Worm (Caenorhabditis elegans) whole organism, L4 larva: ENCODE data around the gene daf-12.
A peak's percentile ranks its signal among the peaks of the same experiment; 100 is the strongest.

Experiments
- F26F4.8 ChIP-seq: fragments of 200-800 bp; sonication (Bioruptor generic); conservative IDR thresholded peaks from 2 replicates; pipeline ENCODE4 v1.3.6; 2022; ENCODE audit warnings: missing genetic modification characterization, missing compliant biosample characterization
- F37D6.2 ChIP-seq: sonication (generic microtip); optimal IDR thresholded peaks from 2 replicates; lab custom pipeline; 2016; ENCODE audit warnings: mild to moderate bottlenecking, missing genetic modification characterization, missing compliant biosample characterization
- T20F7.1 ChIP-seq: fragments of 200-800 bp; sonication (Bioruptor generic); optimal IDR thresholded peaks from 2 replicates; lab custom pipeline; 2018; ENCODE audit warnings: mild to moderate bottlenecking, missing genetic modification characterization, missing compliant biosample characterization
- Y5F2A.4 ChIP-seq: fragments of 200-800 bp; sonication (Bioruptor generic); optimal IDR thresholded peaks from 2 replicates; lab custom pipeline; 2018; ENCODE audit warnings: mild to moderate bottlenecking, missing genetic modification characterization, missing compliant biosample characterization
- aha-1 ChIP-seq: fragments of 150-350 bp; peaks from one replicate; lab custom pipeline; 2014; ENCODE audit warnings: missing biosample characterization, missing genetic modification characterization
- ama-1 ChIP-seq: fragments of 150-350 bp; optimal IDR thresholded peaks from 2 replicates; lab custom pipeline; 2014; ENCODE audit warnings: inconsistent platforms, mixed read lengths
- ceh-32 ChIP-seq: sonication (generic microtip); optimal IDR thresholded peaks from 2 replicates; lab custom pipeline; 2016; ENCODE audit warnings: mild to moderate bottlenecking, missing genetic modification characterization, missing compliant biosample characterization; ENCODE audit not compliant: poor library complexity
- ces-1 ChIP-seq: fragments of 150-350 bp; sonication (generic microtip); optimal IDR thresholded peaks from 4 replicates; lab custom pipeline; 2014; ENCODE audit warnings: missing biosample characterization, missing genetic modification reagents, missing genetic modification characterization
- daf-12 ChIP-seq: fragments of 150-350 bp; optimal IDR thresholded peaks from 2 replicates; lab custom pipeline; 2014; ENCODE audit warnings: missing biosample characterization, missing genetic modification reagents, missing genetic modification characterization
- daf-16 ChIP-seq, 3 experiments: sonication (generic microtip); optimal IDR thresholded peaks; 2 replicates each; lab custom pipeline; 2016 to 2017; ENCODE audit warnings: missing genetic modification characterization in 3 of 3, missing genetic modification reagents in 3 of 3, mild to moderate bottlenecking in 2 of 3, missing compliant biosample characterization in 2 of 3, missing biosample characterization in 1 of 3, moderate library complexity in 1 of 3
- dmd-6 ChIP-seq: fragments of 200-800 bp; sonication (Bioruptor generic); IDR thresholded peaks from 2 replicates; pipeline ENCODE4 v1.3.6; 2022; ENCODE audit warnings: missing genetic modification reagents, missing genetic modification characterization, missing compliant biosample characterization
- dmd-8 ChIP-seq: fragments of 200-800 bp; sonication (Bioruptor generic); IDR thresholded peaks from 2 replicates; pipeline ENCODE4 v1.3.6; 2022; ENCODE audit warnings: missing genetic modification characterization, missing compliant biosample characterization
- duxl-1 ChIP-seq: sonication (generic microtip); optimal IDR thresholded peaks from 2 replicates; lab custom pipeline; 2016; ENCODE audit warnings: mild to moderate bottlenecking, missing genetic modification characterization, moderate library complexity, missing compliant biosample characterization; ENCODE audit not compliant: poor library complexity
- dve-1 ChIP-seq: sonication (generic microtip); optimal IDR thresholded peaks from 2 replicates; lab custom pipeline; 2017; ENCODE audit warnings: antibody characterized with exemption, mild to moderate bottlenecking, missing genetic modification characterization, missing compliant biosample characterization; ENCODE audit not compliant: insufficient read depth
- fos-1 ChIP-seq: fragments of 150-350 bp; optimal IDR thresholded peaks from 2 replicates; lab custom pipeline; 2014; ENCODE audit warnings: missing biosample characterization, missing genetic modification characterization
- hif-1 ChIP-seq, 2 experiments: sonication (generic microtip); optimal IDR thresholded peaks; 2 replicates each; lab custom pipeline; 2016 to 2017; ENCODE audit warnings: missing compliant biosample characterization in 2 of 2, missing genetic modification characterization in 2 of 2, missing genetic modification reagents in 2 of 2, missing genotype in 2 of 2, mild to moderate bottlenecking in 1 of 2
- hlh-11 ChIP-seq: fragments of 200-800 bp; sonication (Bioruptor generic); optimal IDR thresholded peaks from 2 replicates; lab custom pipeline; 2018; ENCODE audit warnings: mild to moderate bottlenecking, missing genetic modification characterization, missing compliant biosample characterization
- hlh-30 ChIP-seq: sonication (generic microtip); optimal IDR thresholded peaks from 2 replicates; lab custom pipeline; 2017; ENCODE audit warnings: antibody characterized with exemption, mild to moderate bottlenecking, missing genetic modification characterization, missing compliant biosample characterization; ENCODE audit not compliant: insufficient read depth
- hmg-1.1 ChIP-seq: fragments of 200-800 bp; sonication (Bioruptor generic); IDR thresholded peaks from 2 replicates; pipeline ENCODE4 v1.3.6; 2022; ENCODE audit warnings: missing genetic modification reagents, missing genetic modification characterization, missing compliant biosample characterization
- lin-13 ChIP-seq: fragments of 150-350 bp; optimal IDR thresholded peaks from 2 replicates; lab custom pipeline; 2014; ENCODE audit warnings: missing biosample characterization, missing genetic modification reagents, missing genetic modification characterization
- lin-39 ChIP-seq: fragments of 150-350 bp; optimal IDR thresholded peaks from 2 replicates; lab custom pipeline; 2014; ENCODE audit warnings: missing biosample characterization, missing genetic modification reagents, missing genetic modification characterization
- lir-3 ChIP-seq: sonication (generic microtip); optimal IDR thresholded peaks from 2 replicates; lab custom pipeline; 2016; ENCODE audit warnings: mild to moderate bottlenecking, missing genetic modification characterization, missing compliant biosample characterization
- mdl-1 ChIP-seq, 2 experiments: fragments of 150-350 bp in 1 of 2; sonication (generic microtip) in 1 of 2; optimal IDR thresholded peaks; 2 replicates each; lab custom pipeline; 2014 to 2017; ENCODE audit warnings: missing biosample characterization in 2 of 2, missing genetic modification characterization in 2 of 2
- mep-1 ChIP-seq: fragments of 150-350 bp; sonication (generic microtip); optimal IDR thresholded peaks from 3 replicates; lab custom pipeline; 2014; ENCODE audit warnings: missing biosample characterization, missing genetic modification characterization
- mxl-3 ChIP-seq: fragments of 200-800 bp; sonication (Bioruptor generic); optimal IDR thresholded peaks from 2 replicates; lab custom pipeline; 2018; ENCODE audit warnings: mild to moderate bottlenecking, missing genetic modification characterization, missing compliant biosample characterization
- nhr-11 ChIP-seq: fragments of 150-350 bp; optimal IDR thresholded peaks from 2 replicates; lab custom pipeline; 2014; ENCODE audit warnings: missing biosample characterization, missing genetic modification characterization
- nhr-25 ChIP-seq: sonication (generic microtip); optimal IDR thresholded peaks from 2 replicates; lab custom pipeline; 2017; ENCODE audit warnings: missing genetic modification characterization, mild to moderate bottlenecking, missing compliant biosample characterization, antibody characterized with exemption, moderate library complexity, borderline replicate concordance; ENCODE audit not compliant: insufficient read depth
- nhr-28 ChIP-seq: fragments of 150-350 bp; optimal IDR thresholded peaks from 2 replicates; lab custom pipeline; 2014; ENCODE audit warnings: missing biosample characterization, missing genetic modification characterization
- nhr-42 ChIP-seq: fragments of 200-800 bp; sonication (Bioruptor generic); IDR thresholded peaks from 2 replicates; pipeline ENCODE4 v1.3.6; 2022; ENCODE audit warnings: missing genetic modification characterization, missing compliant biosample characterization
- nhr-6 ChIP-seq: fragments of 150-350 bp; optimal IDR thresholded peaks from 2 replicates; lab custom pipeline; 2014; ENCODE audit warnings: missing biosample characterization, missing genetic modification characterization
- rbr-2 ChIP-seq: sonication (generic microtip); optimal IDR thresholded peaks from 2 replicates; lab custom pipeline; 2016; ENCODE audit warnings: missing genotype, missing genetic modification characterization, missing compliant biosample characterization
- sdz-12 ChIP-seq: fragments of 200-800 bp; sonication (Bioruptor generic); optimal IDR thresholded peaks from 2 replicates; lab custom pipeline; 2018; ENCODE audit warnings: mild to moderate bottlenecking, missing genetic modification characterization, missing compliant biosample characterization
- set-16 ChIP-seq: fragments of 200-800 bp; sonication (Bioruptor generic); IDR thresholded peaks from 2 replicates; pipeline ENCODE4 v1.3.6; 2022; ENCODE audit warnings: missing genetic modification reagents, missing genetic modification characterization, missing compliant biosample characterization
- skn-1 ChIP-seq: fragments of 150-350 bp; optimal IDR thresholded peaks from 2 replicates; lab custom pipeline; 2014; ENCODE audit warnings: missing biosample characterization, missing genetic modification characterization
- snpc-1.2 ChIP-seq: fragments of 200-800 bp; sonication (Bioruptor generic); IDR thresholded peaks from 2 replicates; pipeline ENCODE4 v1.3.6; 2022; ENCODE audit warnings: missing genetic modification reagents, missing genetic modification characterization, missing compliant biosample characterization
- snpc-4 ChIP-seq: fragments of 150-350 bp; optimal IDR thresholded peaks from 2 replicates; lab custom pipeline; 2014; ENCODE audit warnings: missing biosample characterization, missing genetic modification characterization
- spr-1 ChIP-seq: sonication (generic microtip); optimal IDR thresholded peaks from 2 replicates; lab custom pipeline; 2016; ENCODE audit warnings: mild to moderate bottlenecking, missing genetic modification characterization, missing compliant biosample characterization
- spr-3 ChIP-seq: fragments of 200-800 bp; sonication (Bioruptor generic); optimal IDR thresholded peaks from 2 replicates; lab custom pipeline; 2018; ENCODE audit warnings: mild to moderate bottlenecking, missing genetic modification characterization, missing compliant biosample characterization
- tag-97 ChIP-seq: fragments of 200-800 bp; sonication (Bioruptor generic); IDR thresholded peaks from 2 replicates; pipeline ENCODE4 v1.3.6; 2022; ENCODE audit warnings: missing genetic modification characterization, missing compliant biosample characterization
- tra-1 ChIP-seq: fragments of 200-800 bp; sonication (Bioruptor generic); IDR thresholded peaks from 2 replicates; pipeline ENCODE4 v1.3.6; 2022; ENCODE audit warnings: missing genetic modification reagents, missing genetic modification characterization, missing compliant biosample characterization
- unc-39 ChIP-seq: sonication (generic microtip); optimal IDR thresholded peaks from 2 replicates; lab custom pipeline; 2017; ENCODE audit warnings: missing biosample characterization, missing genetic modification characterization
- vab-7 ChIP-seq: fragments of 200-800 bp; sonication (Bioruptor generic); IDR thresholded peaks from 2 replicates; pipeline ENCODE4 v1.3.6; 2022; ENCODE audit warnings: missing genetic modification reagents, missing genetic modification characterization, missing compliant biosample characterization
- zag-1 ChIP-seq: fragments of 150-350 bp; optimal IDR thresholded peaks from 2 replicates; lab custom pipeline; 2014; ENCODE audit warnings: missing biosample characterization, missing genetic modification characterization

daf-12 gene

ce11 chrX:10684533-10684932 lies 48.8 kb downstream of the daf-12 start (continued):
- TF ChIP-seq fos-1 (tag; lab: Kevin White, UChicago) (no peak), unc-39 (tag; lab: Kevin White, UChicago) (no peak), spr-3 (no peak), lir-3 (no peak), dmd-6 (GFP tag; lab: Robert Waterston, UW) (peak; percentile 54), daf-12 (tag; lab: Kevin White, UChicago) (no peak), zag-1 (tag; lab: Kevin White, UChicago) (no peak), dve-1 (tag; lab: Kevin White, UChicago) (peak; percentile 47), rbr-2 (no peak), ces-1 (GFP tag; lab: Kevin White, UChicago) (no peak), ceh-32 (tag; lab: Kevin White, UChicago) (no peak), skn-1 (no peak), set-16 (no peak), lin-39 (tag; lab: Kevin White, UChicago) (no peak), mxl-3 (peak; percentile 80), Y5F2A.4 (no peak), snpc-1.2 (no peak), spr-1 (no peak), snpc-4 (no peak), F37D6.2 (tag; lab: Kevin White, UChicago) (no peak), nhr-11 (peak; percentile 47), nhr-6 (tag; lab: Kevin White, UChicago) (no peak), hif-1 (tag; optimal IDR thresholded peaks at IDR 0.05; lab: Kevin White, UChicago) (no peak), tra-1 (no peak), aha-1 (tag; lab: Kevin White, UChicago) (peak; percentile 97), lin-13 (no peak), nhr-42 (no peak), vab-7 (GFP tag; lab: Robert Waterston, UW) (no peak), F26F4.8 (GFP tag; lab: Robert Waterston, UW) (no peak), daf-16 (GFP tag; optimal IDR thresholded peaks at IDR 0.05; lab: Kevin White, UChicago) (peak in 1 of 2 experiments; percentile 76), daf-16 (tag; optimal IDR thresholded peaks at IDR 0.05; lab: Kevin White, UChicago) (peak; percentile 80), duxl-1 (tag; lab: Kevin White, UChicago) (no peak), sdz-12 (GFP tag; lab: Kevin White, UChicago) (no peak), dmd-8 (GFP tag; lab: Robert Waterston, UW) (no peak), T20F7.1 (no peak), hlh-30 (tag; lab: Kevin White, UChicago) (peak; percentile 80), hmg-1.1 (GFP tag; lab: Robert Waterston, UW) (0 out of 2 replicates have a peak, but pooled peaks have one; percentile 47), ama-1 (lab: Kevin White, UChicago) (peak; percentile 46)

ce11 chrX:10686487-10686886 lies 50.8 kb downstream of the daf-12 start:
- TF ChIP-seq mep-1 (tag; lab: Kevin White, UChicago) (peak; percentile 14), nhr-28 (tag; lab: Kevin White, UChicago) (peak; percentile 6), nhr-25 (tag; lab: Kevin White, UChicago) (peak; percentile 42), mdl-1 (tag; optimal IDR thresholded peaks at IDR 0.05; lab: Kevin White, UChicago) (peak in 1 of 2 experiments; percentile 47), tag-97 (no peak), hlh-11 (peak; percentile 57)
- TF ChIP-seq, all 104 proteins: peak for 5
